Worm (Caenorhabditis elegans) whole organism, young adult: ENCODE data around the gene mccc-1.

Experiments used
- ama-1 ChIP-seq, 3 experiments: fragments of 150-350 bp in 1 of 3; sonication (generic microtip) in 2 of 3; optimal IDR thresholded peaks; 2 replicates each; lab custom pipeline; 2014 to 2018; ENCODE audit warnings: missing biosample characterization in 2 of 3, missing genetic modification characterization in 2 of 3, missing genetic modification reagents in 2 of 3
- attf-5 ChIP-seq: fragments of 200-800 bp; sonication (Bioruptor generic); optimal IDR thresholded peaks from 2 replicates; lab custom pipeline; 2018; ENCODE audit warnings: mild to moderate bottlenecking, missing genetic modification characterization, missing compliant biosample characterization
- chd-7 ChIP-seq: sonication (generic microtip); optimal IDR thresholded peaks from 2 replicates; lab custom pipeline; 2016; ENCODE audit warnings: mild to moderate bottlenecking, missing genetic modification characterization, moderate library complexity, missing compliant biosample characterization
- lin-26 ChIP-seq: fragments of 200-800 bp; sonication (Bioruptor generic); IDR thresholded peaks from 2 replicates; pipeline ENCODE4 v1.3.6; 2022; ENCODE audit warnings: missing genetic modification reagents, missing genetic modification characterization, missing compliant biosample characterization
- ztf-25 ChIP-seq: fragments of 200-800 bp; sonication (Bioruptor generic); IDR thresholded peaks from 2 replicates; pipeline ENCODE4 v1.3.6; 2022; ENCODE audit warnings: missing genetic modification reagents, missing genetic modification characterization, missing compliant biosample characterization

- no peak for TF ChIP-seq chd-7 (tag; lab: Kevin White, UChicago)
- no peak for TF ChIP-seq ama-1 (optimal IDR thresholded peaks at IDR 0.05; lab: Kevin White, UChicago)
- TF ChIP-seq ama-1 (GFP tag; optimal IDR thresholded peaks at IDR 0.05; lab: Kevin White, UChicago), result no peak
- no peak for TF ChIP-seq lin-26
- TF ChIP-seq ztf-25 (GFP tag; lab: Robert Waterston, UW), result no peak
- peak; percentile 25 for TF ChIP-seq attf-5 (GFP tag; lab: Kevin White, UChicago)
Measured at ce11 chrIV:9884257-9884656, at the start of gene mccc-1, which contains the start of gene prp-18.
